Worm (Caenorhabditis elegans): ENCODE measurements around the gene rdy-2.

rdy-2 gene

DNA sequence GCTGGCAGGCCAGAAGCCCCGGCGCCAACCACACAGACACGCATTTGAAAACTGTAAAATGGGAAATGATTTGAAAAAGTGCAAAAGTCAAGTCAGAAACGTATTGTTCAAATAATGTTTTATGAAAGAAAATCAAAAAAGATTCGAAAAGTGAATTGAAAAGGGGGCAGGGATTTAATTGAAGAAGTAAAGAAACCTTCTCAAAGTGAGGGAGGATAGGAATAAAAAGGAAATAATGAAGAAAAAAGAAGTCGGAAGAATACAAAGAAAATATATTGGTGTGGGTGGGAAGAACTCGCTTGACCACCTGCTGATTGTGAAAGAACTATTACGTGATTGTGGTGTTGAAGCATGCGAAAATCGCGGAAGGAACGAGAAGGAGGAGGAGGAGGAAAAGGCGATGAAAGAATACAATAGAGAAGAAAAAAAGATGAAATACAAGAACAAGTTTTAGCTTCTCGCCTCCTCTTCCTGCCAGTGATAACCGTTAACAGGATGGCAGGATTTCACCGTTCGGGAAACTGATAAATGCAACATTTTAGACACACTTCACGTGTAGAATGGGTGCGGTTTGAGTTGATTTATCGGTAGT lies 6.0 kb upstream of the rdy-2 start, which contains the start of gene fmo-4:
Gene fmo-4 (minus strand): TSS at position 51 of the 592 bp plus-strand sequence.
- TF ChIP-seq ztf-16 (tag; optimal IDR thresholded peaks at IDR 0.05), result no peak
- TF ChIP-seq F13H6.1 (tag; optimal IDR thresholded peaks at IDR 0.05), result no peak
- no peak for TF ChIP-seq ceh-31 (tag; optimal IDR thresholded peaks at IDR 0.05)
- TF ChIP-seq pax-1 (tag; optimal IDR thresholded peaks at IDR 0.05), result no peak

DNA sequence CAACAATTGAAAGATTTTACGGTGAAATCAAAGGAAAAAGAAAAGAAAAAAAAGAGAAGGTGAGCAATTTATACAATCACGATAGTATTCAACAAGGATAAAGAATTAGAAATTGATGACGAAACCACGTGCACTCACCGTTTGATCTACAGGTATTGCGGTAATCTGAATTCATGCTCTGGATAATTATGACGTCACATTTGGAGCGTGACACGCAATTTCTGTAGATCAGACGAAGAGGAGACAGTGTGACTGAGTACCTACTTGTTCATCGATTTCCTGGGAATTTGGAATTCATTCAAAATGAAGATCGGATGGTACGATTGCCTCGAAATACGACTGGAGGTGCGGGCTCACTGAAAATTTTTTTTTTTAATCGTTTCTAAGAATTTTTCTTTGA lies 2.4 kb downstream of the rdy-2 start:
- TF ChIP-seq fax-1 (tag; optimal IDR thresholded peaks at IDR 0.05) (no peak), sdc-2 (tag; optimal IDR thresholded peaks at IDR 0.05) (no peak), nfya-1 (tag; optimal IDR thresholded peaks at IDR 0.05) (no peak), ceh-6 (GFP tag; optimal IDR thresholded peaks at IDR 0.05) (no peak), ceh-19 (GFP tag; optimal IDR thresholded peaks at IDR 0.05) (no peak), zip-5 (tag; optimal IDR thresholded peaks at IDR 0.05) (no peak), C38D4.7 (GFP tag; optimal IDR thresholded peaks at IDR 0.05) (no peak), ceh-34 (tag; optimal IDR thresholded peaks at IDR 0.05) (no peak), pha-2 (tag; optimal IDR thresholded peaks at IDR 0.05) (no peak)

DNA sequence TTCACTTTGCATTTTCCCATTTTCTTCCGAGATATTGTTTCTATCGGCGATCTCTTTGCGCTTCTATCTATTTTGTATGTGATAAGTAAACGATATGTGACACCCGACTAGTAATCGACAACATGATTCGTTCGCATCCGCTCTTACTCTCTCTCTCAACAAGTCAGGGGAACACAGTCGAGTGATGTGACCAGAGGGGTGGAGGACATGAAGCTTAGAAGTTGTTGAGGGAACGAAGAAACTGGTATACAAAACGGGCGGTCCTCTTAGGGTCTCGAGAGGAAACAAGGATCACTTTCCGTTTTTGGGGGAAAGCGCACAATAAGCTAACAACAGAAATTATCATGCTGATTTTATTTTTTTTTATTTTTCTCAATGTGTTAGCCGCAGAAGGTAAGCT lies 7.7 kb downstream of the rdy-2 start, which contains the start of gene F53F4.4:
Gene F53F4.4 (plus strand): TSS at position 301 of the 400 bp plus-strand sequence.
- TF ChIP-seq ama-1 (optimal IDR thresholded peaks at IDR 0.05) (no peak), ref-2 (tag; optimal IDR thresholded peaks at IDR 0.05) (no peak), C08G9.2 (tag; optimal IDR thresholded peaks at IDR 0.05) (no peak), tbx-2 (tag; optimal IDR thresholded peaks at IDR 0.05) (no peak), K02D7.2 (tag; optimal IDR thresholded peaks at IDR 0.05) (no peak), rnt-1 (tag; optimal IDR thresholded peaks at IDR 0.05) (no peak), sox-2 (GFP tag; IDR thresholded peaks at IDR 0.05) (no peak), odd-2 (tag; optimal IDR thresholded peaks at IDR 0.05) (no peak), gmeb-2 (tag; optimal IDR thresholded peaks at IDR 0.05) (no peak), pqm-1 (tag; optimal IDR thresholded peaks at IDR 0.05) (no peak), unc-55 (GFP tag; optimal IDR thresholded peaks at IDR 0.05) (no peak), pha-4 (tag; optimal IDR thresholded peaks at IDR 0.05) (no peak), nhr-232 (tag; optimal IDR thresholded peaks at IDR 0.05) (no peak), ztf-16 (tag; optimal IDR thresholded peaks at IDR 0.05) (no peak), sox-4 (tag; optimal IDR thresholded peaks at IDR 0.05) (no peak), ahr-1 (tag; optimal IDR thresholded peaks at IDR 0.05) (no peak), T23F11.4 (GFP tag; optimal IDR thresholded peaks at IDR 0.05) (no peak), hlh-30 (tag; optimal IDR thresholded peaks at IDR 0.05; ENCODE audit: insufficient read depth) (no peak), hlh-15 (tag; optimal IDR thresholded peaks at IDR 0.05) (no peak), ceh-45 (GFP tag; IDR thresholded peaks at IDR 0.05) (no peak)

DNA sequence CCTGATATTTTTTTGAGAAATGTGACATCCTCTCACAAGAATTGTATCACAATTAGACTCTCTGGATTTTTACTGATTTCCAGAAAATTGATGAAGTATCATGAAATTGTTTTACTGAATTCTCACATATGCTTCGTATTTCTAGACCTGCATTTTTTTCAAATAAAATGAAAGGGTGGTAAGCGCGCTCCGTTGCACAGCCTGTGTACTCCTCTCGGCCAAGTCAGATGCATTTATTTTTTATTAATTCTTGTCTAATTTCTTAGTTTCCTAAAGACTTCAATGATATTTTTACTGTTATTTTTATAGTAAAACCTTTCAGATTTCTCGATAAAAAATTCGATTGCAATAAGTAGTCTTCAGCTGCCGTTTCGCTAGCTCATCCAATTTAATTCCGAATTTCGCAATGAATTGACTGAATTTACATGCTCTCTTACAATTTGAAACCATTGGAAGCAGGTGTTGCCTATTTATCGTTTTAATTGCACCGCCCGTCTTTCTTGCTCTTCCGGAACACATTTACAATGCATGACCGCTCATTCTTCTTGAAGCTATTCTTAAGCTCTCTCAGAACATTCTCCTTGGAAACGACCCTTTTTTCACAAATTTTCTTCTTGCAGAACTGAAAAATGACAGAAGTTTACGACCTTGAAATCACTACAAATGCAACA lies 9.1 kb downstream of the rdy-2 start, which contains the start of gene tbcb-1:
Gene tbcb-1 (plus strand): TSS at position 621 of the 671 bp plus-strand sequence.
- TF ChIP-seq odd-2 (tag; optimal IDR thresholded peaks at IDR 0.05) (no peak), tbx-2 (tag; optimal IDR thresholded peaks at IDR 0.05) (no peak), pros-1 (tag; optimal IDR thresholded peaks at IDR 0.05) (no peak), lin-11 (tag; optimal IDR thresholded peaks at IDR 0.05) (no peak), ahr-1 (tag; optimal IDR thresholded peaks at IDR 0.05) (no peak), syd-9 (tag; optimal IDR thresholded peaks at IDR 0.05) (no peak), fax-1 (tag; optimal IDR thresholded peaks at IDR 0.05) (no peak), ceh-45 (GFP tag; IDR thresholded peaks at IDR 0.05) (no peak), ttx-3 (tag; optimal IDR thresholded peaks at IDR 0.05) (no peak), Y22D7AL.16 (tag; optimal IDR thresholded peaks at IDR 0.05) (no peak), pha-2 (tag; optimal IDR thresholded peaks at IDR 0.05) (no peak), ref-2 (tag; optimal IDR thresholded peaks at IDR 0.05) (no peak), sox-2 (GFP tag; IDR thresholded peaks at IDR 0.05) (no peak), ceh-24 (tag; optimal IDR thresholded peaks at IDR 0.05) (no peak), nhr-11 (tag; optimal IDR thresholded peaks at IDR 0.05) (no peak), C08G9.2 (tag; optimal IDR thresholded peaks at IDR 0.05) (no peak), ceh-34 (tag; optimal IDR thresholded peaks at IDR 0.05) (no peak), unc-55 (GFP tag; optimal IDR thresholded peaks at IDR 0.05) (no peak)

All from whole organism, late embryonic.